Worm (Caenorhabditis elegans): ENCODE measurements around the gene acr-5.
A peak's percentile ranks its signal among the peaks of the same experiment; 100 is the strongest.

Gene acr-5

DNA sequence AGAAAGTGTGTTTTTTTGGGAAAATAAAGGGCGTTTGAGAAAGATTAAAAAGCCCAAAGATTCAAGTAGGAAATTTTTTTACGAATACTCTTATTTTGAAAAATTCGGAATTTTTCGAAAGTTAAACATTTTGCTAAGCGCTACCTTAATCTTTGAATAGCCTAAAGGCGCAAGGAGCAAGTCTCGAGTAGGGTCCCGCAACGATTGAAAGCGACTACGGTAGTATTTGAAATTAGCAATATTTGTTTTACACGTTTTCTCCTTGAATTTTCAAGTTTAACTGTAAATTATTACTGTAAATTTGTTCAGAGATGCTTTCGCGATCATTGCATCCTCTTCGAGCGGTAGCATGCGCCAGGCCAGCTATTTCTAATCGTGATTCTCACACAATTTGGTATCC, 49.7 kb downstream of the acr-5 start, which contains the start of gene nduf-2.2 (continued):
- TF ChIP-seq D2030.7 (GFP tag; IDR thresholded peaks at IDR 0.05) (0 out of 2 replicates have a peak, but pooled peaks have one; percentile 15), dpff-1 (tag; optimal IDR thresholded peaks at IDR 0.05) (no peak), lag-1 (GFP tag; IDR thresholded peaks at IDR 0.05) (no peak), ccch-3 (GFP tag; optimal IDR thresholded peaks at IDR 0.05) (no peak), ztf-26 (tag; optimal IDR thresholded peaks at IDR 0.05) (no peak), let-526 (GFP tag; IDR thresholded peaks at IDR 0.05) (no peak), rcor-1 (GFP tag; IDR thresholded peaks at IDR 0.05) (no peak), snpc-3.4 (tag; optimal IDR thresholded peaks at IDR 0.05) (no peak), xnd-1 (tag; optimal IDR thresholded peaks at IDR 0.05) (peak; percentile 23), madf-6 (GFP tag; IDR thresholded peaks at IDR 0.05) (peak; percentile 67), F49E8.2 (tag; optimal IDR thresholded peaks at IDR 0.05; ENCODE audit: insufficient read depth) (no peak), tbp1 (GFP tag; optimal IDR thresholded peaks at IDR 0.05) (no peak), snpc-1.1 (tag; optimal IDR thresholded peaks at IDR 0.05; ENCODE audit: insufficient read depth) (no peak)

DNA sequence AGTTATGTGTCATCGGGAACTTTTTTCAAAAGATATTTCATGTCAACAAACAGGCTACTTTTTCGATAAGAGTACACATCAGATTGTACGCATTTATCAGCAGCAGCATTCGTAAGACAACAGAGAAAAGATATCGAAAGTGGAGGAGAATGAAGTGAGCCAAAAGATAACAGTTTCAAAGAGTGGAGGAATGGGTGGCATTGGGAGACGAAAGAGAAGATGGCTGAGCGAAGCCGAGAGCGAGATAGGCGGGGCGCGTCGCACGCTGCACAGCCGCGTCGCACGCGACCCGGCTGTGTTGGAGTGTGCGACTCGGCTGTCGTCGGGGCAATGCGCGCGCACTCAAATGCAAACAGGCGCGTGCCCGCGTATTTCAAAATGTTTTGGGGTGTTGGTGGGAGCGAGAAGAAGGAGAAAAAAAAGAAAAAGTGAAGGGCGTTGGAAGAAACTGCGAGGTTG, 50.4 kb downstream of the acr-5 start:
- TF ChIP-seq fkh-3 (tag; optimal IDR thresholded peaks at IDR 0.05): peak; percentile 30
- peak; percentile 88 for TF ChIP-seq C17E4.6 (GFP tag; IDR thresholded peaks at IDR 0.05)
- no peak for TF ChIP-seq madf-10 (tag; optimal IDR thresholded peaks at IDR 0.05)
- peak; percentile 94 for TF ChIP-seq cebp-1 (GFP tag; IDR thresholded peaks at IDR 0.05)
- TF ChIP-seq cebp-1 (tag; optimal IDR thresholded peaks at IDR 0.05): peak; percentile 97
- peak; percentile 86 for TF ChIP-seq efl-1 (GFP tag; optimal IDR thresholded peaks at IDR 0.05)
- TF ChIP-seq ztf-26 (tag; optimal IDR thresholded peaks at IDR 0.05): peak; percentile 90
- TF ChIP-seq hlh-26 (GFP tag; conservative IDR thresholded peaks at IDR 0.05): no peak
- TF ChIP-seq snpc-3.4 (tag; optimal IDR thresholded peaks at IDR 0.05): no peak
- TF ChIP-seq cebp-2 (GFP tag; IDR thresholded peaks at IDR 0.05): 0 out of 2 replicates have a peak, but pooled peaks have one; percentile 78
- no peak for TF ChIP-seq snpc-4 (GFP tag; optimal IDR thresholded peaks at IDR 0.05)
- TF ChIP-seq snpc-4 (tag; optimal IDR thresholded peaks at IDR 0.05): peak in 3 of 4 experiments; percentile 66 to 69 (median 67)
- no peak for TF ChIP-seq rec-8 (tag; optimal IDR thresholded peaks at IDR 0.05)
- no peak for TF ChIP-seq lsy-27 (tag; optimal IDR thresholded peaks at IDR 0.05; ENCODE audit: borderline replicate concordance, insufficient read depth)
- peak; percentile 72 for TF ChIP-seq zim-3 (tag; optimal IDR thresholded peaks at IDR 0.05)
- no peak for TF ChIP-seq F37B4.10 (GFP tag; IDR thresholded peaks at IDR 0.05)
- peak; percentile 74 for TF ChIP-seq D2030.7 (GFP tag; IDR thresholded peaks at IDR 0.05)
- TF ChIP-seq B0261.1 (tag; optimal IDR thresholded peaks at IDR 0.05): peak; percentile 14
- peak; percentile 82 for TF ChIP-seq T26A5.8 (tag; optimal IDR thresholded peaks at IDR 0.05)
- peak; percentile 80 for TF ChIP-seq athp-1 (tag; optimal IDR thresholded peaks at IDR 0.05)
- no peak for TF ChIP-seq lag-1 (GFP tag; IDR thresholded peaks at IDR 0.05)
- TF ChIP-seq K11D2.4 (GFP tag; IDR thresholded peaks at IDR 0.05): peak; percentile 86
- TF ChIP-seq Y53G8AR.9 (GFP tag; conservative IDR thresholded peaks at IDR 0.05): peak; percentile 88
- peak; percentile 86 for TF ChIP-seq ets-4 (GFP tag; optimal IDR thresholded peaks at IDR 0.05)
- no peak for TF ChIP-seq nfya-1 (tag; optimal IDR thresholded peaks at IDR 0.05; ENCODE audit: borderline replicate concordance, insufficient read depth)
- no peak for TF ChIP-seq nhr-179 (tag; optimal IDR thresholded peaks at IDR 0.05)
- TF ChIP-seq nfya-2 (GFP tag; IDR thresholded peaks at IDR 0.05): no peak
- peak; percentile 69; the same call in 1 of the 2 replicates for TF ChIP-seq egl-44 (GFP tag; IDR thresholded peaks at IDR 0.05)
- TF ChIP-seq T07F8.4 (tag; optimal IDR thresholded peaks at IDR 0.05): peak; percentile 19
- TF ChIP-seq F10E7.11 (tag; optimal IDR thresholded peaks at IDR 0.05): no peak
- no peak for TF ChIP-seq F49E8.2 (tag; optimal IDR thresholded peaks at IDR 0.05; ENCODE audit: insufficient read depth)
- peak; percentile 53 for TF ChIP-seq B0035.1 (tag; optimal IDR thresholded peaks at IDR 0.05)
- TF ChIP-seq let-526 (GFP tag; IDR thresholded peaks at IDR 0.05): peak; percentile 84
- TF ChIP-seq unc-130 (GFP tag; optimal IDR thresholded peaks at IDR 0.05): no peak
- TF ChIP-seq Y67H2A.10 (GFP tag; conservative IDR thresholded peaks at IDR 0.05): peak; percentile 83
- peak; percentile 66 for TF ChIP-seq lsl-1 (GFP tag; optimal IDR thresholded peaks at IDR 0.05)
- TF ChIP-seq lir-1 (GFP tag; conservative IDR thresholded peaks at IDR 0.05): peak; percentile 74
- TF ChIP-seq bed-1 (GFP tag; IDR thresholded peaks at IDR 0.05): no peak
- 0 out of 2 replicates have a peak, but pooled peaks have one; percentile 16 for TF ChIP-seq ceh-58 (GFP tag; IDR thresholded peaks at IDR 0.05)
